Worm (Caenorhabditis elegans): ENCODE measurements around the gene C46G7.5.

ce11 chrIV:6059702-6060101, 48.3 kb upstream of the C46G7.5 start:
- no peak for TF ChIP-seq snpc-4 (tag; optimal IDR thresholded peaks at IDR 0.05)
- TF ChIP-seq nhr-76 (tag; optimal IDR thresholded peaks at IDR 0.05) = no peak
- TF ChIP-seq ztf-11 (tag; optimal IDR thresholded peaks at IDR 0.05) = no peak
- no peak for TF ChIP-seq elt-1 (tag; optimal IDR thresholded peaks at IDR 0.05; ENCODE audit: borderline replicate concordance, insufficient read depth)
- no peak for TF ChIP-seq nhr-12 (tag; optimal IDR thresholded peaks at IDR 0.05)
- TF ChIP-seq lsy-2 (tag; optimal IDR thresholded peaks at IDR 0.05) = no peak
